Worm (Caenorhabditis elegans) whole organism, midembryonic: ENCODE data around the gene acr-5.

ENCODE experiments used
- T22C8.4 ChIP-seq: fragments of 200-800 bp; sonication (Bioruptor generic); IDR thresholded peaks from 2 replicates; pipeline ENCODE4 v1.3.6; 2022; ENCODE audit warnings: missing genetic modification characterization, missing compliant biosample characterization
- cog-1 ChIP-seq: sonication (generic microtip); optimal IDR thresholded peaks from 2 replicates; lab custom pipeline; 2016; ENCODE audit warnings: missing genetic modification characterization, missing compliant biosample characterization
- flt-1 ChIP-seq: fragments of 200-800 bp; sonication (Bioruptor generic); IDR thresholded peaks from 2 replicates; pipeline ENCODE4 v1.3.6; 2022; ENCODE audit warnings: missing genetic modification characterization, missing compliant biosample characterization
- klf-2 ChIP-seq: fragments of 200-800 bp; sonication (Bioruptor generic); conservative IDR thresholded peaks from 2 replicates; pipeline ENCODE4 v1.3.6; 2022; ENCODE audit warnings: missing genetic modification reagents, missing genetic modification characterization, missing compliant biosample characterization
- ztf-29 ChIP-seq: fragments of 200-800 bp; sonication (Bioruptor generic); IDR thresholded peaks from 2 replicates; pipeline ENCODE4 v1.3.6; 2022; ENCODE audit warnings: missing genetic modification reagents, missing genetic modification characterization, missing compliant biosample characterization

DNA sequence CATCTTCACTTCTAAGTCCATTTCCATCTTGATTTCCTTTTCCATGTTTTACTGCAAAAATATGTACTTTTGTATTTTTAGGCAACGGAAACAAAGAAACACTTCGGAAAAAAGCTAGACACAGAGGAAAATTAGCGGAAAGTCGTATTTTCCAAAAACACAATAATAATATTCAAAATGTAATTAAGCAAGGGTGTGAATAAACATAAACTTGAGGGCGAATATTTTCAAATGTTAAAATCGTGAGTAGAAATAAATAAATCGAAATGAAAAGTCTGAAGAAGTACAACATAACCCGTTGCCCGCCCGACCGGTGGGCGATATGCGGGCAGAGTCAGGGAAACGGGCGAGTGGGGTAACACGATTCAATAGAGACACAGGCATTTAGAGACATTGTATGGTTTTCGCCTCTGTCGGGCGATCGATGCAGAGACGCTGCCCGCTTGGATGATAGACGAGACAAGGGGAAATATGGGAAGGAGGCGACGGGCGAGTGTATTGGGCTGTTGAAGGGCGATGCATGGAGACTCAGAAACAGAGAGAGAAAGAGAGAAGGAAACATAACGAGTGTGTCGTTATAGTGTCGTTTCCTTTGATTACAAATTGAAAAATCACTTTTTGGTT lies 22.5 kb upstream of the acr-5 start, which contains the start of gene C09E7.4:
- no peak for TF ChIP-seq ztf-29 (GFP tag; lab: Robert Waterston, UW)
- TF ChIP-seq T22C8.4 (GFP tag; lab: Robert Waterston, UW) = 0 out of 2 replicates have a peak, but pooled peaks have one; percentile 43
- peak; percentile 64; the same call in 1 of the 2 replicates for TF ChIP-seq flt-1 (GFP tag; lab: Robert Waterston, UW)
- no peak for TF ChIP-seq klf-2 (GFP tag; lab: Robert Waterston, UW)
- TF ChIP-seq cog-1 (tag; lab: Kevin White, UChicago) = peak; percentile 69
